Worm (Caenorhabditis elegans): Measurements from ENCODE around the gene T05A7.1.

ce11 chrII:4677916-4678315, at the start of gene T05A7.1:
- no peak for TF ChIP-seq ama-1 (optimal IDR thresholded peaks at IDR 0.05)
- no peak for TF ChIP-seq ama-1 (GFP tag; optimal IDR thresholded peaks at IDR 0.05)
- no peak for TF ChIP-seq him-1 (tag; optimal IDR thresholded peaks at IDR 0.05)
- no peak for TF ChIP-seq C17E4.6 (GFP tag; IDR thresholded peaks at IDR 0.05)
- no peak for TF ChIP-seq mel-28 (tag; optimal IDR thresholded peaks at IDR 0.05; ENCODE audit: borderline replicate concordance)
- TF ChIP-seq madf-10 (tag; optimal IDR thresholded peaks at IDR 0.05): no peak
- no peak for TF ChIP-seq lir-1 (GFP tag; conservative IDR thresholded peaks at IDR 0.05)
- no peak for TF ChIP-seq ZK185.1 (tag; optimal IDR thresholded peaks at IDR 0.05; ENCODE audit: poor library complexity, severe bottlenecking)
- no peak for TF ChIP-seq ztf-28 (GFP tag; IDR thresholded peaks at IDR 0.05)
- TF ChIP-seq unc-62 (GFP tag; optimal IDR thresholded peaks at IDR 0.05): no peak

All from whole organism, young adult.